Fruit fly (Drosophila melanogaster) whole organism, embryonic: ENCODE data around the gene CG17344.

Experiments
- Adf1 ChIP-seq: fragments of 200-800 bp; sonication (Bioruptor generic); IDR thresholded peaks from 2 replicates; pipeline ENCODE4 v1.3.6; 2022; ENCODE audit warnings: missing biosample characterization, missing genetic modification characterization
- Bteb2 ChIP-seq: fragments of 200-800 bp; sonication (Bioruptor generic); optimal IDR thresholded peaks from 2 replicates; lab custom pipeline; 2016; ENCODE audit warnings: missing biosample characterization, missing genetic modification characterization
- C15 ChIP-seq: fragments of 200-800 bp; sonication (Bioruptor generic); IDR thresholded peaks from 3 replicates; pipeline ENCODE4 v1.3.6; 2022; ENCODE audit warnings: missing biosample characterization, missing genetic modification characterization
- CG11247 ChIP-seq: fragments of 200-800 bp; sonication (Bioruptor generic); IDR thresholded peaks from 2 replicates; pipeline ENCODE4 v1.3.6; 2022; ENCODE audit warnings: missing biosample characterization, missing genetic modification characterization
- CG12236 ChIP-seq: fragments of 200-800 bp; sonication (Bioruptor generic); optimal IDR thresholded peaks from 2 replicates; lab custom pipeline; 2016; ENCODE audit warnings: missing biosample characterization, missing genetic modification characterization
- CG13123 ChIP-seq: fragments of 200-800 bp; sonication (Bioruptor generic); optimal IDR thresholded peaks from 2 replicates; lab custom pipeline; 2016; ENCODE audit warnings: missing biosample characterization, missing genetic modification characterization
- CG13894 ChIP-seq: fragments of 200-800 bp; sonication (Bioruptor generic); optimal IDR thresholded peaks from 3 replicates; lab custom pipeline; 2018; ENCODE audit warnings: missing biosample characterization, mild to moderate bottlenecking, missing genetic modification characterization, moderate library complexity
- CG15479 ChIP-seq: fragments of 200-800 bp; sonication (Bioruptor generic); optimal IDR thresholded peaks from 3 replicates; lab custom pipeline; 2019; ENCODE audit warnings: missing biosample characterization, mild to moderate bottlenecking, missing genetic modification characterization, moderate library complexity
- CG18619 ChIP-seq: fragments of 200-800 bp; sonication (Bioruptor generic); optimal IDR thresholded peaks from 3 replicates; lab custom pipeline; 2017; ENCODE audit warnings: missing biosample characterization, mild to moderate bottlenecking, missing genetic modification characterization
- CG2875 ChIP-seq: fragments of 200-800 bp; sonication (Bioruptor generic); optimal IDR thresholded peaks from 2 replicates; lab custom pipeline; 2017; ENCODE audit warnings: missing biosample characterization, mild to moderate bottlenecking, missing genetic modification characterization, missing genetic modification reagents
- CG32767 ChIP-seq: fragments of 200-800 bp; sonication (Bioruptor generic); IDR thresholded peaks from 2 replicates; pipeline ENCODE4 v1.3.6; 2022; ENCODE audit warnings: missing biosample characterization, missing genetic modification characterization
- CG34376 ChIP-seq: fragments of 200-800 bp; sonication (Bioruptor generic); optimal IDR thresholded peaks from 2 replicates; lab custom pipeline; 2018; ENCODE audit warnings: missing biosample characterization, mild to moderate bottlenecking, missing genetic modification characterization
- CG3838 ChIP-seq: fragments of 200-800 bp; sonication (Bioruptor generic); optimal IDR thresholded peaks from 3 replicates; lab custom pipeline; 2016; ENCODE audit warnings: missing biosample characterization, missing genetic modification characterization
- CG3995 ChIP-seq: fragments of 200-800 bp; sonication (Bioruptor generic); optimal IDR thresholded peaks from 3 replicates; lab custom pipeline; 2016; ENCODE audit warnings: missing biosample characterization, missing genetic modification characterization
- CG4854 ChIP-seq: fragments of 200-800 bp; sonication (Bioruptor generic); optimal IDR thresholded peaks from 2 replicates; lab custom pipeline; 2016; ENCODE audit warnings: missing biosample characterization, missing genetic modification characterization, inconsistent platforms
- D ChIP-seq, 2 experiments: fragments of 200-800 bp in 1 of 2; fragments of >200 bp in 1 of 2; sonication (Bioruptor generic) in 1 of 2; optimal IDR thresholded peaks; 2 replicates in 1 of 2; 3 replicates in 1 of 2; lab custom pipeline; 2017; ENCODE audit warnings: mild to moderate bottlenecking in 1 of 2, missing biosample characterization in 1 of 2, missing genetic modification characterization in 1 of 2, missing genetic modification reagents in 1 of 2
- Dp ChIP-seq: fragments of 200-800 bp; sonication (Bioruptor generic); optimal IDR thresholded peaks from 2 replicates; lab custom pipeline; 2018; ENCODE audit warnings: missing biosample characterization, mild to moderate bottlenecking, missing genetic modification characterization, moderate library complexity
- ERR ChIP-seq: fragments of 200-800 bp; sonication (Bioruptor generic); optimal IDR thresholded peaks from 2 replicates; lab custom pipeline; 2016; ENCODE audit warnings: missing biosample characterization, missing genetic modification characterization
- GATAe ChIP-seq: fragments of 200-800 bp; sonication (Bioruptor generic); conservative IDR thresholded peaks from 2 replicates; pipeline ENCODE4 v1.3.6; 2022; ENCODE audit warnings: missing biosample characterization, missing genetic modification characterization
- Lhr ChIP-seq: fragments of 200-800 bp; sonication (Bioruptor generic); optimal IDR thresholded peaks from 3 replicates; lab custom pipeline; 2017; ENCODE audit warnings: mild to moderate bottlenecking, missing biosample characterization, missing genetic modification reagents, missing genetic modification characterization
- MTF-1 ChIP-seq: fragments of 200-800 bp; sonication (Bioruptor generic); optimal IDR thresholded peaks from 2 replicates; lab custom pipeline; 2018; ENCODE audit warnings: missing biosample characterization, mild to moderate bottlenecking, missing genetic modification characterization, borderline replicate concordance
- Meics ChIP-seq: fragments of 200-800 bp; sonication (Bioruptor generic); optimal IDR thresholded peaks from 2 replicates; lab custom pipeline; 2017; ENCODE audit warnings: missing biosample characterization, mild to moderate bottlenecking, missing genetic modification characterization
- Mes4 ChIP-seq: fragments of 200-800 bp; sonication (Bioruptor generic); optimal IDR thresholded peaks from 2 replicates; lab custom pipeline; 2016; ENCODE audit warnings: missing biosample characterization, missing genetic modification characterization
- Nf-YC ChIP-seq: fragments of 200-800 bp; optimal IDR thresholded peaks from 3 replicates; lab custom pipeline; 2019; ENCODE audit warnings: missing biosample characterization, mild to moderate bottlenecking, missing genetic modification characterization, moderate library complexity
- Pdp1 ChIP-seq, 2 experiments: fragments of 200-800 bp; sonication (Bioruptor generic); optimal IDR thresholded peaks; 3 replicates each; lab custom pipeline; 2016; ENCODE audit warnings: missing biosample characterization in 2 of 2, missing genetic modification characterization in 2 of 2, mild to moderate bottlenecking in 1 of 2, moderate library complexity in 1 of 2
- Taf1 ChIP-seq: fragments of 200-800 bp; sonication (Bioruptor generic); IDR thresholded peaks from 2 replicates; pipeline ENCODE4 v1.3.6; 2022; ENCODE audit warnings: missing biosample characterization, missing genetic modification characterization
- al ChIP-seq: fragments of 200-800 bp; sonication (Bioruptor generic); IDR thresholded peaks from 2 replicates; pipeline ENCODE4 v1.3.6; 2022; ENCODE audit warnings: missing biosample characterization, missing genetic modification characterization
- az2 ChIP-seq: fragments of 200-800 bp; sonication (Bioruptor generic); optimal IDR thresholded peaks from 3 replicates; lab custom pipeline; 2016; ENCODE audit warnings: missing biosample characterization, missing genetic modification characterization
- caup ChIP-seq: fragments of 200-800 bp; sonication (Bioruptor generic); optimal IDR thresholded peaks from 3 replicates; lab custom pipeline; 2017; ENCODE audit warnings: missing biosample characterization, mild to moderate bottlenecking, missing genetic modification characterization, moderate library complexity; ENCODE audit not compliant: severe bottlenecking
- chm ChIP-seq: fragments of 200-800 bp; sonication (Bioruptor generic); IDR thresholded peaks from 2 replicates; pipeline ENCODE4 v1.3.6; 2022; ENCODE audit warnings: missing biosample characterization, missing genetic modification characterization
- crp ChIP-seq, 2 experiments: fragments of 200-800 bp; sonication (Bioruptor generic); optimal IDR thresholded peaks; 2 replicates in 1 of 2; 3 replicates in 1 of 2; lab custom pipeline; 2017; ENCODE audit warnings: missing biosample characterization in 2 of 2, missing genetic modification characterization in 2 of 2, mild to moderate bottlenecking in 1 of 2, moderate library complexity in 1 of 2
- ewg ChIP-seq: fragments of 200-800 bp; sonication (Bioruptor generic); optimal IDR thresholded peaks from 3 replicates; lab custom pipeline; 2017; ENCODE audit warnings: mild to moderate bottlenecking, missing biosample characterization, missing genetic modification reagents, missing genetic modification characterization
- exex ChIP-seq: fragments of 200-800 bp; sonication (Bioruptor generic); optimal IDR thresholded peaks from 4 replicates; lab custom pipeline; 2018; ENCODE audit warnings: missing biosample characterization, mild to moderate bottlenecking, missing genetic modification characterization, moderate library complexity
- grn ChIP-seq: fragments of 200-800 bp; sonication (Bioruptor generic); optimal IDR thresholded peaks from 3 replicates; lab custom pipeline; 2017; ENCODE audit warnings: missing biosample characterization, missing genetic modification characterization
- ham ChIP-seq: fragments of 200-800 bp; sonication (Bioruptor generic); IDR thresholded peaks from 2 replicates; pipeline ENCODE4 v1.3.6; 2022; ENCODE audit warnings: missing biosample characterization, missing genetic modification characterization
- hb ChIP-seq: fragments of 200-800 bp; sonication (Bioruptor generic); IDR thresholded peaks from 3 replicates; pipeline ENCODE4 v1.3.6; 2022; ENCODE audit warnings: missing biosample characterization, missing genetic modification characterization; ENCODE audit not compliant: partially characterized antibody
- ken ChIP-seq: fragments of 200-800 bp; sonication (Bioruptor generic); IDR thresholded peaks from 3 replicates; pipeline ENCODE4 v1.3.6; 2022; ENCODE audit warnings: missing biosample characterization, missing genetic modification characterization
- kni ChIP-seq: fragments of 200-800 bp; sonication (Bioruptor generic); optimal IDR thresholded peaks from 3 replicates; lab custom pipeline; 2017; ENCODE audit warnings: mild to moderate bottlenecking, missing biosample characterization, missing genetic modification reagents, missing genetic modification characterization
- luna ChIP-seq: fragments of 200-800 bp; sonication (Bioruptor generic); optimal IDR thresholded peaks from 2 replicates; lab custom pipeline; 2016; ENCODE audit warnings: missing biosample characterization, missing genetic modification characterization
- maf-S ChIP-seq: fragments of 200-800 bp; sonication (Bioruptor generic); optimal IDR thresholded peaks from 2 replicates; lab custom pipeline; 2016; ENCODE audit warnings: missing biosample characterization, missing genetic modification characterization
- mirr ChIP-seq: fragments of 200-800 bp; sonication (Bioruptor generic); optimal IDR thresholded peaks from 3 replicates; lab custom pipeline; 2018; ENCODE audit warnings: missing biosample characterization, mild to moderate bottlenecking, missing genetic modification characterization
- odd ChIP-seq: fragments of 200-800 bp; sonication (Bioruptor generic); optimal IDR thresholded peaks from 2 replicates; lab custom pipeline; 2017; ENCODE audit warnings: missing biosample characterization, mild to moderate bottlenecking, missing genetic modification characterization
- peb ChIP-seq: fragments of 200-800 bp; sonication (Bioruptor generic); IDR thresholded peaks from 2 replicates; pipeline ENCODE4 v1.3.6; 2022; ENCODE audit warnings: missing biosample characterization, missing genetic modification characterization
- prd ChIP-seq, 3 experiments: fragments of >200 bp in 2 of 3; fragments of 200-800 bp in 1 of 3; sonication (Bioruptor generic) in 1 of 3; optimal IDR thresholded peaks in 2 of 3; IDR thresholded peaks in 1 of 3; 2 replicates in 2 of 3; 3 replicates in 1 of 3; pipeline versions ENCODE4 v1.3.6 to Lab custom; 2017 to 2022; ENCODE audit warnings: missing biosample characterization in 1 of 3, missing genetic modification characterization in 1 of 3
- repo ChIP-seq: fragments of 200-800 bp; sonication (Bioruptor generic); optimal IDR thresholded peaks from 2 replicates; lab custom pipeline; 2016; ENCODE audit warnings: missing biosample characterization, missing genetic modification characterization
- salm ChIP-seq: fragments of 200-800 bp; sonication (Bioruptor generic); optimal IDR thresholded peaks from 2 replicates; lab custom pipeline; 2018; ENCODE audit warnings: missing biosample characterization, mild to moderate bottlenecking, missing genetic modification characterization
- sug ChIP-seq: fragments of 200-800 bp; optimal IDR thresholded peaks from 2 replicates; lab custom pipeline; 2019; ENCODE audit warnings: missing biosample characterization, mild to moderate bottlenecking, missing genetic modification characterization, moderate library complexity
- vnd ChIP-seq: fragments of 200-800 bp; sonication (Bioruptor generic); IDR thresholded peaks from 3 replicates; pipeline ENCODE4 v1.3.6; 2022; ENCODE audit warnings: missing biosample characterization, missing genetic modification characterization; ENCODE audit not compliant: partially characterized antibody

The CG17344 gene

dm6 chr2L:19096361-19096760, 5.5 kb upstream of the CG17344 start (continued):
- no peak for TF ChIP-seq CG3838 (GFP tag; lab: Kevin White, UChicago)
- TF ChIP-seq peb (GFP tag; lab: Robert Waterston, UW): no peak
- peak in 1 of 2 experiments; percentile 90 for TF ChIP-seq Pdp1 (GFP tag; optimal IDR thresholded peaks at IDR 0.05; lab: Kevin White, UChicago)
- TF ChIP-seq MTF-1 (GFP tag; lab: Kevin White, UChicago): no peak
- TF ChIP-seq ewg (GFP tag; lab: Kevin White, UChicago): no peak
- TF ChIP-seq C15 (GFP tag; lab: Robert Waterston, UW): no peak
- TF ChIP-seq, all 482 proteins: peak for 20

dm6 chr2L:19097374-19097773, 4.5 kb upstream of the CG17344 start:
- TF ChIP-seq az2 (GFP tag; lab: Kevin White, UChicago) (no peak), sug (tag; lab: Kevin White, UChicago) (peak; percentile 49), mirr (GFP tag; lab: Kevin White, UChicago) (peak; percentile 89), prd (optimal IDR thresholded peaks at IDR 0.05; lab: Kevin White, UChicago) (no peak), prd (GFP tag; IDR thresholded peaks at IDR 0.05; lab: Robert Waterston, UW) (no peak), Nf-YC (tag; lab: Kevin White, UChicago) (peak; percentile 3), CG34376 (peak; percentile 71), CG13123 (no peak), Bteb2 (no peak), ken (no peak), grn (GFP tag; lab: Kevin White, UChicago) (peak; percentile 74), luna (GFP tag; lab: Kevin White, UChicago) (no peak), GATAe (GFP tag; lab: Robert Waterston, UW) (peak; percentile 29; the same call in 1 of the 2 replicates), maf-S (GFP tag; lab: Kevin White, UChicago) (no peak), ERR (GFP tag; lab: Kevin White, UChicago) (no peak), CG4854 (GFP tag; lab: Kevin White, UChicago) (no peak), CG18619 (no peak), vnd (GFP tag; lab: Robert Waterston, UW) (0 out of 3 replicates have a peak, but pooled peaks have one; percentile 33), exex (peak; percentile 99), odd (GFP tag; lab: Kevin White, UChicago) (no peak), CG13894 (tag; lab: Kevin White, UChicago) (no peak), D (optimal IDR thresholded peaks at IDR 0.05; lab: Kevin White, UChicago) (no peak), D (GFP tag; optimal IDR thresholded peaks at IDR 0.05; lab: Kevin White, UChicago) (no peak), CG12236 (GFP tag; lab: Kevin White, UChicago) (no peak)

- TF ChIP-seq crp (GFP tag; optimal IDR thresholded peaks at IDR 0.05; lab: Kevin White, UChicago) (no peak), CG3995 (GFP tag; lab: Kevin White, UChicago) (no peak), Mes4 (GFP tag; lab: Kevin White, UChicago) (no peak), Meics (GFP tag; lab: Kevin White, UChicago) (no peak), Taf1 (no peak), ham (no peak), CG11247 (no peak), CG2875 (GFP tag; lab: Kevin White, UChicago) (no peak), hb (no peak), kni (GFP tag; lab: Kevin White, UChicago) (no peak), repo (GFP tag; lab: Kevin White, UChicago) (no peak), peb (GFP tag; lab: Robert Waterston, UW) (no peak), Dp (GFP tag; lab: Kevin White, UChicago) (no peak), Adf1 (no peak), Lhr (GFP tag; lab: Kevin White, UChicago) (no peak), CG32767 (GFP tag; lab: Robert Waterston, UW) (no peak), al (GFP tag; lab: Robert Waterston, UW) (no peak), chm (no peak), salm (tag; lab: Kevin White, UChicago) (no peak), CG15479 (GFP tag; lab: Kevin White, UChicago) (peak; percentile 46), caup (GFP tag; lab: Kevin White, UChicago) (peak; percentile 70)
Observed at dm6 chr2L:19098668-19099067, 3.2 kb upstream of the CG17344 start.
